Worm (Caenorhabditis elegans) whole organism, L4 larva: ENCODE measurements around the gene hda-2.

Source experiments
- F10B5.3 ChIP-seq: sonication (generic microtip); optimal IDR thresholded peaks from 2 replicates; lab custom pipeline; 2016; ENCODE audit warnings: mild to moderate bottlenecking, missing genetic modification characterization, missing compliant biosample characterization
- F37D6.2 ChIP-seq: sonication (generic microtip); optimal IDR thresholded peaks from 2 replicates; lab custom pipeline; 2016; ENCODE audit warnings: mild to moderate bottlenecking, missing genetic modification characterization, missing compliant biosample characterization
- F44E2.7 ChIP-seq: fragments of 200-800 bp; sonication (Bioruptor generic); IDR thresholded peaks from 2 replicates; pipeline ENCODE4 v2.1.2; 2022; ENCODE audit warnings: missing genetic modification characterization, missing compliant biosample characterization
- F49E8.2 ChIP-seq: sonication (generic microtip); optimal IDR thresholded peaks from 2 replicates; lab custom pipeline; 2016; ENCODE audit warnings: missing compliant biosample characterization, mild to moderate bottlenecking, missing genetic modification characterization, borderline replicate concordance
- R02D3.7 ChIP-seq: fragments of 150-350 bp; sonication (generic microtip); optimal IDR thresholded peaks from 3 replicates; lab custom pipeline; 2014; ENCODE audit warnings: missing biosample characterization, missing genetic modification characterization
- T20F7.1 ChIP-seq: fragments of 200-800 bp; sonication (Bioruptor generic); optimal IDR thresholded peaks from 2 replicates; lab custom pipeline; 2018; ENCODE audit warnings: mild to moderate bottlenecking, missing genetic modification characterization, missing compliant biosample characterization
- T26A8.4 ChIP-seq: fragments of 200-800 bp; sonication (Bioruptor generic); IDR thresholded peaks from 2 replicates; pipeline ENCODE4 v1.3.6; 2022; ENCODE audit warnings: missing genetic modification characterization, missing compliant biosample characterization
- Y48G9A.11 ChIP-seq: fragments of 200-800 bp; sonication (Bioruptor generic); IDR thresholded peaks from 2 replicates; pipeline ENCODE4 v1.3.6; 2022; ENCODE audit warnings: missing genetic modification reagents, missing genetic modification characterization, missing compliant biosample characterization
- Y75B8A.6 ChIP-seq: fragments of 200-800 bp; sonication (Bioruptor generic); IDR thresholded peaks from 2 replicates; pipeline ENCODE4 v1.3.6; 2022; ENCODE audit warnings: missing genetic modification reagents, missing genetic modification characterization, missing compliant biosample characterization
- aly-2 ChIP-seq: sonication (generic microtip); optimal IDR thresholded peaks from 2 replicates; lab custom pipeline; 2018; ENCODE audit warnings: missing biosample characterization, missing genetic modification characterization
- ama-1 ChIP-seq: fragments of 150-350 bp; optimal IDR thresholded peaks from 2 replicates; lab custom pipeline; 2014; ENCODE audit warnings: inconsistent platforms, mixed read lengths
- ceh-28 ChIP-seq: fragments of 150-350 bp; optimal IDR thresholded peaks from 2 replicates; lab custom pipeline; 2014; ENCODE audit warnings: missing biosample characterization, missing genetic modification reagents, missing genetic modification characterization
- ceh-32 ChIP-seq: sonication (generic microtip); optimal IDR thresholded peaks from 2 replicates; lab custom pipeline; 2016; ENCODE audit warnings: mild to moderate bottlenecking, missing genetic modification characterization, missing compliant biosample characterization; ENCODE audit not compliant: poor library complexity
- ceh-62 ChIP-seq: sonication (generic microtip); optimal IDR thresholded peaks from 2 replicates; lab custom pipeline; 2017; ENCODE audit warnings: missing biosample characterization, missing genetic modification characterization
- ces-1 ChIP-seq: fragments of 150-350 bp; sonication (generic microtip); optimal IDR thresholded peaks from 4 replicates; lab custom pipeline; 2014; ENCODE audit warnings: missing biosample characterization, missing genetic modification reagents, missing genetic modification characterization
- ctbp-1 ChIP-seq: fragments of 200-800 bp; sonication (Bioruptor generic); IDR thresholded peaks from 2 replicates; pipeline ENCODE4 v1.3.6; 2022; ENCODE audit warnings: missing genetic modification reagents, missing genetic modification characterization, missing compliant biosample characterization
- daf-16 ChIP-seq, 3 experiments: sonication (generic microtip); optimal IDR thresholded peaks; 2 replicates each; lab custom pipeline; 2016 to 2017; ENCODE audit warnings: missing genetic modification characterization in 3 of 3, missing genetic modification reagents in 3 of 3, mild to moderate bottlenecking in 2 of 3, missing compliant biosample characterization in 2 of 3, missing biosample characterization in 1 of 3, moderate library complexity in 1 of 3
- daf-8 ChIP-seq: fragments of 200-800 bp; sonication (Bioruptor generic); IDR thresholded peaks from 2 replicates; pipeline ENCODE4 v1.3.6; 2022; ENCODE audit warnings: missing genetic modification characterization, missing compliant biosample characterization
- dmd-6 ChIP-seq: fragments of 200-800 bp; sonication (Bioruptor generic); IDR thresholded peaks from 2 replicates; pipeline ENCODE4 v1.3.6; 2022; ENCODE audit warnings: missing genetic modification reagents, missing genetic modification characterization, missing compliant biosample characterization
- dpl-1 ChIP-seq: fragments of 150-350 bp; optimal IDR thresholded peaks from 2 replicates; lab custom pipeline; 2014; ENCODE audit warnings: missing biosample characterization, missing genetic modification reagents, missing genetic modification characterization
- dve-1 ChIP-seq: sonication (generic microtip); optimal IDR thresholded peaks from 2 replicates; lab custom pipeline; 2017; ENCODE audit warnings: antibody characterized with exemption, mild to moderate bottlenecking, missing genetic modification characterization, missing compliant biosample characterization; ENCODE audit not compliant: insufficient read depth
- egl-43 ChIP-seq: fragments of 200-800 bp; sonication (Bioruptor generic); IDR thresholded peaks from 2 replicates; pipeline ENCODE4 v1.3.6; 2022; ENCODE audit warnings: missing genetic modification reagents, missing genetic modification characterization, missing compliant biosample characterization
- gei-8 ChIP-seq: fragments of 200-800 bp; sonication (Bioruptor generic); optimal IDR thresholded peaks from 2 replicates; lab custom pipeline; 2018; ENCODE audit warnings: mild to moderate bottlenecking, missing genetic modification characterization, missing compliant biosample characterization
- hlh-11 ChIP-seq: fragments of 200-800 bp; sonication (Bioruptor generic); optimal IDR thresholded peaks from 2 replicates; lab custom pipeline; 2018; ENCODE audit warnings: mild to moderate bottlenecking, missing genetic modification characterization, missing compliant biosample characterization
- jun-1 ChIP-seq: fragments of 150-350 bp; optimal IDR thresholded peaks from 2 replicates; lab custom pipeline; 2014; ENCODE audit warnings: missing biosample characterization, missing genetic modification reagents, missing genetic modification characterization
- lin-38 ChIP-seq: fragments of 200-800 bp; sonication (Bioruptor generic); IDR thresholded peaks from 2 replicates; pipeline ENCODE4 v1.3.6; 2022; ENCODE audit warnings: missing genetic modification reagents, missing genetic modification characterization, missing compliant biosample characterization
- mep-1 ChIP-seq: fragments of 150-350 bp; sonication (generic microtip); optimal IDR thresholded peaks from 3 replicates; lab custom pipeline; 2014; ENCODE audit warnings: missing biosample characterization, missing genetic modification characterization
- mxl-2 ChIP-seq: fragments of 200-800 bp; sonication (Bioruptor generic); conservative IDR thresholded peaks from 2 replicates; pipeline ENCODE4 v1.3.6; 2022; ENCODE audit warnings: missing genetic modification reagents, missing genetic modification characterization, missing compliant biosample characterization
- nhr-102 ChIP-seq: sonication (generic microtip); optimal IDR thresholded peaks from 2 replicates; lab custom pipeline; 2016; ENCODE audit warnings: mild to moderate bottlenecking, missing genetic modification characterization, moderate library complexity, missing compliant biosample characterization
- nhr-11 ChIP-seq: fragments of 150-350 bp; optimal IDR thresholded peaks from 2 replicates; lab custom pipeline; 2014; ENCODE audit warnings: missing biosample characterization, missing genetic modification characterization
- nhr-28 ChIP-seq: fragments of 150-350 bp; optimal IDR thresholded peaks from 2 replicates; lab custom pipeline; 2014; ENCODE audit warnings: missing biosample characterization, missing genetic modification characterization
- pha-4 ChIP-seq, 2 experiments: fragments of 150-350 bp in 1 of 2; fragments of 200-800 bp in 1 of 2; sonication (Bioruptor generic) in 1 of 2; IDR thresholded peaks in 1 of 2; optimal IDR thresholded peaks in 1 of 2; 2 replicates each; pipeline versions ENCODE4 v1.3.6 to Lab custom; 2014 to 2022; ENCODE audit warnings: missing genetic modification characterization in 2 of 2, missing genetic modification reagents in 2 of 2, missing biosample characterization in 1 of 2, missing compliant biosample characterization in 1 of 2
- php-3 ChIP-seq: fragments of 200-800 bp; sonication (Bioruptor generic); IDR thresholded peaks from 2 replicates; pipeline ENCODE4 v1.3.6; 2022; ENCODE audit warnings: missing genetic modification reagents, missing genetic modification characterization, missing compliant biosample characterization
- saeg-2 ChIP-seq: fragments of 200-800 bp; sonication (Bioruptor generic); IDR thresholded peaks from 2 replicates; pipeline ENCODE4 v1.3.6; 2022; ENCODE audit warnings: missing genetic modification reagents, missing genetic modification characterization, missing compliant biosample characterization
- sdz-12 ChIP-seq: fragments of 200-800 bp; sonication (Bioruptor generic); optimal IDR thresholded peaks from 2 replicates; lab custom pipeline; 2018; ENCODE audit warnings: mild to moderate bottlenecking, missing genetic modification characterization, missing compliant biosample characterization
- set-16 ChIP-seq: fragments of 200-800 bp; sonication (Bioruptor generic); IDR thresholded peaks from 2 replicates; pipeline ENCODE4 v1.3.6; 2022; ENCODE audit warnings: missing genetic modification reagents, missing genetic modification characterization, missing compliant biosample characterization
- skn-1 ChIP-seq: fragments of 150-350 bp; optimal IDR thresholded peaks from 2 replicates; lab custom pipeline; 2014; ENCODE audit warnings: missing biosample characterization, missing genetic modification characterization
- snpc-4 ChIP-seq: fragments of 150-350 bp; optimal IDR thresholded peaks from 2 replicates; lab custom pipeline; 2014; ENCODE audit warnings: missing biosample characterization, missing genetic modification characterization
- spr-3 ChIP-seq: fragments of 200-800 bp; sonication (Bioruptor generic); optimal IDR thresholded peaks from 2 replicates; lab custom pipeline; 2018; ENCODE audit warnings: mild to moderate bottlenecking, missing genetic modification characterization, missing compliant biosample characterization
- unc-130 ChIP-seq: sonication (generic microtip); optimal IDR thresholded peaks from 2 replicates; lab custom pipeline; 2016; ENCODE audit warnings: missing genetic modification reagents, missing genetic modification characterization, missing compliant biosample characterization
- unc-39 ChIP-seq: sonication (generic microtip); optimal IDR thresholded peaks from 2 replicates; lab custom pipeline; 2017; ENCODE audit warnings: missing biosample characterization, missing genetic modification characterization
- zag-1 ChIP-seq: fragments of 150-350 bp; optimal IDR thresholded peaks from 2 replicates; lab custom pipeline; 2014; ENCODE audit warnings: missing biosample characterization, missing genetic modification characterization
- zfp-2 ChIP-seq: sonication (generic microtip); optimal IDR thresholded peaks from 2 replicates; lab custom pipeline; 2016; ENCODE audit warnings: mild to moderate bottlenecking, missing genetic modification characterization, missing compliant biosample characterization
- zfp-3 ChIP-seq: fragments of 200-800 bp; sonication (Bioruptor generic); conservative IDR thresholded peaks from 2 replicates; pipeline ENCODE4 v1.3.6; 2022; ENCODE audit warnings: missing genetic modification reagents, missing genetic modification characterization, missing compliant biosample characterization
- ztf-11 ChIP-seq: fragments of 150-350 bp; optimal IDR thresholded peaks from 2 replicates; lab custom pipeline; 2014; ENCODE audit warnings: missing biosample characterization, missing genetic modification characterization
- ztf-7 ChIP-seq: fragments of 150-350 bp; optimal IDR thresholded peaks from 2 replicates; lab custom pipeline; 2014; ENCODE audit warnings: missing biosample characterization, missing genetic modification characterization

hda-2 gene

DNA sequence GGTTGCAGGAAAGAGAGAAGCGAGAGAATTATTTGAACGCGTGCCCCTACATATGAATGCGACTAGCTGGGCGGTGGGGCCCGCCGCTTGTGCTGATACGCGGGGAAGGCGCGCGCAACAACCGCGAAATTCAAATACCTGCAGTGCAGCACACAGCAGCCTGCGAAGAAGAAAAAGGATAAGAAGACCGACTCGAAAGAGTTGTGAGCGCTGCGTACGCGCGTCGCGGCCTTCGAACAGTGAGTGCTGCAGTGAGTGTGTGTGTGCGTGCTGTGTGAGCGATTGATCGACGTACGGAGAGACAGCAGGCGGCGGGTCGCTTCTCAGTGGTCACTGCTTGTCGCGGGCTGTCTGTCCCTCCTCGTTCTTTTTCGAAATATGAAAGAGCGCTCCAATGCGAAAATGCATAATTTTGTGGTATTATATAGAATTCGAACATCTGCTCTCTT, 5.9 kb upstream of the hda-2 start (continued):
- TF ChIP-seq saeg-2 (GFP tag; lab: Robert Waterston, UW) (peak; percentile 84; the same call in 1 of the 2 replicates), nhr-102 (tag; lab: Kevin White, UChicago) (peak; percentile 65), mxl-2 (GFP tag; lab: Robert Waterston, UW) (peak; percentile 54; the same call in 1 of the 2 replicates), F49E8.2 (no peak), egl-43 (GFP tag; lab: Robert Waterston, UW) (peak; percentile 93), ceh-62 (no peak), snpc-4 (tag; lab: Kevin White, UChicago) (no peak), zfp-3 (0 out of 2 replicates have a peak, but pooled peaks have one; percentile 60), jun-1 (tag; lab: Kevin White, UChicago) (peak; percentile 67), zag-1 (tag; lab: Kevin White, UChicago) (peak; percentile 6), unc-130 (GFP tag; lab: Kevin White, UChicago) (no peak), R02D3.7 (tag; lab: Kevin White, UChicago) (no peak), ces-1 (no peak), T20F7.1 (peak; percentile 88), dmd-6 (GFP tag; lab: Robert Waterston, UW) (peak; percentile 91), nhr-11 (tag; lab: Kevin White, UChicago) (peak; percentile 68), F10B5.3 (tag; lab: Kevin White, UChicago) (peak; percentile 82), mep-1 (tag; lab: Kevin White, UChicago) (peak; percentile 97), daf-8 (0 out of 2 replicates have a peak, but pooled peaks have one; percentile 15), skn-1 (tag; lab: Kevin White, UChicago) (no peak), Y75B8A.6 (GFP tag; lab: Robert Waterston, UW) (0 out of 2 replicates have a peak, but pooled peaks have one; percentile 48), F37D6.2 (tag; lab: Kevin White, UChicago) (peak; percentile 89), ctbp-1 (GFP tag; lab: Robert Waterston, UW) (peak; percentile 94), nhr-28 (tag; lab: Kevin White, UChicago) (peak; percentile 57), php-3 (peak; percentile 77), daf-16 (GFP tag; optimal IDR thresholded peaks at IDR 0.05; lab: Kevin White, UChicago) (peak in 1 of 2 experiments; percentile 65), daf-16 (tag; optimal IDR thresholded peaks at IDR 0.05; lab: Kevin White, UChicago) (peak; percentile 70), pha-4 (GFP tag; IDR thresholded peaks at IDR 0.05; lab: Robert Waterston, UW) (peak; percentile 83; the same call in 1 of the 2 replicates), pha-4 (tag; optimal IDR thresholded peaks at IDR 0.05; lab: Kevin White, UChicago) (no peak), dpl-1 (GFP tag; lab: Kevin White, UChicago) (peak; percentile 70), hlh-11 (tag; lab: Kevin White, UChicago) (peak; percentile 97), ztf-7 (tag; lab: Kevin White, UChicago) (no peak), spr-3 (GFP tag; lab: Kevin White, UChicago) (no peak), ztf-11 (no peak)

DNA sequence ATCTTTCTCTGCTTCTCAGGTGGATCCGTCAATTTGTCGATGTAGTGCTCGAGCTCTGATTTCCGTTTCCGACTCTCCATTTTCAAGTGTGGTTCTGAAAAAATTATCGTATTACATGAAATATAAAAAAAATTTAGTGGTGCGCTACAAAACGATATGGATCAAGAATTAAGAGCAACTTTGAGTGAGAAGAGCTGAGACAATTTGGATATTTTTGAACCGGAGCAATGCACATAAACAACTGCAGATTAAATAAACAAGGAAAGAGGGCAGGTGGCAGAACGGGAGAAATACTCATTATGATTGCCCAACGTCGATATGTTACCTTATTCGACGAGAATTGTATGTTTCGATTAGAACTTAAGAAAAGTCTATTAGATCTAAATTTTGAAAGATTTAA, 5.3 kb upstream of the hda-2 start, which contains the start of gene swsn-7:
Gene swsn-7, minus strand, starts transcription at position 101 of the 400 bp plus-strand sequence.
- TF ChIP-seq dpl-1 (GFP tag; lab: Kevin White, UChicago) (no peak), ceh-28 (tag; lab: Kevin White, UChicago) (no peak), hlh-11 (tag; lab: Kevin White, UChicago) (no peak), saeg-2 (GFP tag; lab: Robert Waterston, UW) (no peak), set-16 (GFP tag; lab: Robert Waterston, UW) (no peak), aly-2 (tag; lab: Kevin White, UChicago) (no peak), zfp-2 (tag; lab: Kevin White, UChicago) (no peak), F49E8.2 (no peak), ztf-11 (no peak)

DNA sequence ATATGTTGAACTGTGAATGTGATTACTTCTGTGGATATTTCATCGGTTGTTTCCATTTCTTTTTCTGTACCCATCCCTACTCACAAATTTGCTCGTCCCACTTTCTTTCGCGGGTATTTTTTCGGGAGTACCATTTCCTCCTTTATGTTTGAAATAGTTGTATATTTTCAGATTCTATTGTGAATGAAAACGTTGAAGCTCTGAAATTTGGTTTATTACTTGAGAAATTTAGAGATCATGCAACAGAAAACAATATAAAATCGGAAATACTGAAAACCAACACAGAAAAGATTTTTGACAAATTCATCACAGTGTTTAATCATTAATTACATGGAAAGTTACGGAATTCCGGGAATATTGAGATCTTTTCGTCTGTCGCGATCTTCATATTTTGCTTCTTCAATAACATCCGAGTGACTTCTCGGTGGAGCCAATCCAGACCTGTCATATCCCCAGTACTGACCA, 1.7 kb downstream of the hda-2 start:
- TF ChIP-seq sdz-12 (peak; percentile 69), F44E2.7 (GFP tag; lab: Robert Waterston, UW) (no peak), pha-4 (GFP tag; IDR thresholded peaks at IDR 0.05; lab: Robert Waterston, UW) (peak; percentile 45; the same call in 1 of the 2 replicates), pha-4 (tag; optimal IDR thresholded peaks at IDR 0.05; lab: Kevin White, UChicago) (no peak), nhr-11 (tag; lab: Kevin White, UChicago) (no peak), Y48G9A.11 (GFP tag; lab: Robert Waterston, UW) (0 out of 2 replicates have a peak, but pooled peaks have one; percentile 18), gei-8 (GFP tag; lab: Kevin White, UChicago) (peak; percentile 42), T26A8.4 (GFP tag; lab: Robert Waterston, UW) (0 out of 2 replicates have a peak, but pooled peaks have one; percentile 48), dve-1 (tag; lab: Kevin White, UChicago) (peak; percentile 13), lin-38 (peak; percentile 27; the same call in 1 of the 2 replicates), ama-1 (lab: Kevin White, UChicago) (peak; percentile 39), ceh-32 (tag; lab: Kevin White, UChicago) (no peak), unc-39 (tag; lab: Kevin White, UChicago) (no peak), mep-1 (tag; lab: Kevin White, UChicago) (peak; percentile 8), daf-8 (no peak), T20F7.1 (peak; percentile 7), ztf-7 (tag; lab: Kevin White, UChicago) (no peak)
